Fruit fly (Drosophila melanogaster): ENCODE measurements around the gene CG6660.

DNA sequence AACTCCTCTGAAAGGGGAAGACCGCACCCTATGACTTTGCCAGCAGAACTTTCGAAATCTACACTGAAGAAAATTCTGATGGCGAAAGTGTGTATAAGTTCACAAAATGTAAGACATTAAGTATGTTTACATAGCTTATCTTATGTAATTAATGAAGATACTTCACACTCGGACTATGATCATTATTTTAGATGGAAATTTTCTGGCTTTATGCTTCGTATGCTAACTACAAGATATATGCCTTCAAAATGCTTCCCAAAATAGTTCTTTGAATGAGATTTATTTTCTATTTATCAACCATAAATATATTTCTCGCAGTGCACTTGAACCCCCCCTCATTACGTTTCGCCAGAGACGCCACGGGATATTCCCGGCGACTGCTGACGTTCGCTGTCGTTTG, 44.7 kb upstream of the CG6660 start:
- TF ChIP-seq psq (optimal IDR thresholded peaks at IDR 0.05) (no peak), CG8478 (optimal IDR thresholded peaks at IDR 0.05) (no peak), EcR (GFP tag; optimal IDR thresholded peaks at IDR 0.05) (no peak)
